Fruit fly (Drosophila melanogaster) whole organism, prepupa: Measurements from ENCODE around the gene CG3982.

Experiments
- Blimp-1 ChIP-seq: fragments of 200-800 bp; sonication (Bioruptor generic); optimal IDR thresholded peaks from 3 replicates; lab custom pipeline; 2017; ENCODE audit warnings: missing biosample characterization, missing genetic modification characterization, mild to moderate bottlenecking, moderate library complexity, missing genetic modification reagents
- CG10631 ChIP-seq: fragments of 200-800 bp; sonication (Bioruptor generic); optimal IDR thresholded peaks from 2 replicates; lab custom pipeline; 2016; ENCODE audit warnings: missing biosample characterization, missing genetic modification characterization
- CG10669 ChIP-seq: fragments of 200-800 bp; sonication (Bioruptor generic); optimal IDR thresholded peaks from 3 replicates; lab custom pipeline; 2018; ENCODE audit warnings: missing biosample characterization, mild to moderate bottlenecking, missing genetic modification characterization, moderate library complexity
- CG11294 ChIP-seq: fragments of 200-800 bp; sonication (Bioruptor generic); IDR thresholded peaks from 2 replicates; pipeline ENCODE4 v1.3.6; 2022; ENCODE audit warnings: missing biosample characterization, missing genetic modification characterization
- CG11762 ChIP-seq: fragments of 200-800 bp; sonication (Bioruptor generic); optimal IDR thresholded peaks from 3 replicates; lab custom pipeline; 2016; ENCODE audit warnings: missing biosample characterization, missing genetic modification characterization; ENCODE audit not compliant: insufficient read depth
- CG11902 ChIP-seq: fragments of 200-800 bp; sonication (Bioruptor generic); optimal IDR thresholded peaks from 3 replicates; lab custom pipeline; 2016; ENCODE audit warnings: missing biosample characterization, missing genetic modification characterization
- CG15336 ChIP-seq: fragments of 200-800 bp; sonication (Bioruptor generic); IDR thresholded peaks from 2 replicates; pipeline ENCODE4 v1.3.6; 2022; ENCODE audit warnings: missing biosample characterization, missing genetic modification characterization
- CG1621 ChIP-seq: fragments of 200-800 bp; sonication (Bioruptor generic); optimal IDR thresholded peaks from 3 replicates; lab custom pipeline; 2018; ENCODE audit warnings: missing biosample characterization, mild to moderate bottlenecking, missing genetic modification characterization
- CG32006 ChIP-seq: fragments of 200-800 bp; sonication (Bioruptor generic); optimal IDR thresholded peaks from 3 replicates; lab custom pipeline; 2017; ENCODE audit warnings: missing biosample characterization, mild to moderate bottlenecking, missing genetic modification characterization
- CG4318 ChIP-seq: fragments of 200-800 bp; sonication (Bioruptor generic); optimal IDR thresholded peaks from 3 replicates; lab custom pipeline; 2017; ENCODE audit warnings: missing biosample characterization, mild to moderate bottlenecking, missing genetic modification characterization
- CG6163 ChIP-seq: fragments of 200-800 bp; sonication (Bioruptor generic); IDR thresholded peaks from 3 replicates; pipeline ENCODE4 v1.3.6; 2022; ENCODE audit warnings: missing biosample characterization, missing genetic modification characterization
- CG6276 ChIP-seq: fragments of 200-800 bp; sonication (Bioruptor generic); optimal IDR thresholded peaks from 2 replicates; lab custom pipeline; 2017; ENCODE audit warnings: missing biosample characterization, mild to moderate bottlenecking, missing genetic modification characterization
- CG6792 ChIP-seq: fragments of 200-800 bp; sonication (Bioruptor generic); optimal IDR thresholded peaks from 3 replicates; lab custom pipeline; 2016; ENCODE audit warnings: missing biosample characterization, missing genetic modification characterization
- CG6808 ChIP-seq: fragments of 200-800 bp; sonication (Bioruptor generic); optimal IDR thresholded peaks from 3 replicates; lab custom pipeline; 2017; ENCODE audit warnings: missing biosample characterization, missing genetic modification characterization, mild to moderate bottlenecking, moderate library complexity, missing genetic modification reagents
- CG6854 ChIP-seq: fragments of 200-800 bp; sonication (Bioruptor generic); optimal IDR thresholded peaks from 2 replicates; lab custom pipeline; 2017; ENCODE audit warnings: missing biosample characterization, mild to moderate bottlenecking, missing genetic modification characterization
- CG7368 ChIP-seq: fragments of 200-800 bp; sonication (Bioruptor generic); optimal IDR thresholded peaks from 3 replicates; lab custom pipeline; 2016; ENCODE audit warnings: missing biosample characterization, missing genetic modification characterization
- CG8319 ChIP-seq: fragments of 200-800 bp; sonication (Bioruptor generic); optimal IDR thresholded peaks from 3 replicates; lab custom pipeline; 2016; ENCODE audit warnings: missing biosample characterization, missing genetic modification characterization
- CG9139 ChIP-seq: fragments of 200-800 bp; sonication (Bioruptor generic); optimal IDR thresholded peaks from 3 replicates; lab custom pipeline; 2017; ENCODE audit warnings: missing biosample characterization, mild to moderate bottlenecking, missing genetic modification characterization
- Eip75B ChIP-seq: fragments of 200-800 bp; sonication (Bioruptor generic); optimal IDR thresholded peaks from 3 replicates; lab custom pipeline; 2016; ENCODE audit warnings: missing biosample characterization, missing genetic modification characterization
- Eip93F ChIP-seq: fragments of 200-800 bp; sonication (Bioruptor generic); optimal IDR thresholded peaks from 2 replicates; lab custom pipeline; 2016; ENCODE audit warnings: missing biosample characterization, mild to moderate bottlenecking, missing genetic modification characterization
- Ets21C ChIP-seq: fragments of 200-800 bp; sonication (Bioruptor generic); optimal IDR thresholded peaks from 3 replicates; lab custom pipeline; 2016; ENCODE audit warnings: missing biosample characterization, missing genetic modification characterization
- Ets96B ChIP-seq: fragments of 200-800 bp; optimal IDR thresholded peaks from 2 replicates; lab custom pipeline; 2019; ENCODE audit warnings: missing biosample characterization, mild to moderate bottlenecking, missing genetic modification characterization, moderate library complexity
- Gug ChIP-seq: fragments of 200-800 bp; sonication (Bioruptor generic); IDR thresholded peaks from 2 replicates; pipeline ENCODE4 v1.3.6; 2022; ENCODE audit warnings: missing biosample characterization, missing genetic modification characterization
- Hr38 ChIP-seq: sonication (Bioruptor generic); optimal IDR thresholded peaks from 2 replicates; lab custom pipeline; 2016; ENCODE audit warnings: missing biosample characterization, missing genetic modification characterization
- Hr39 ChIP-seq: fragments of 200-800 bp; sonication (Bioruptor generic); optimal IDR thresholded peaks from 2 replicates; lab custom pipeline; 2016; ENCODE audit warnings: missing biosample characterization, missing genetic modification characterization
- Hr4 ChIP-seq: fragments of 200-800 bp; sonication (Bioruptor generic); optimal IDR thresholded peaks from 3 replicates; lab custom pipeline; 2016; ENCODE audit warnings: missing biosample characterization, missing genetic modification characterization
- Met ChIP-seq: fragments of 200-800 bp; sonication (Bioruptor generic); optimal IDR thresholded peaks from 3 replicates; lab custom pipeline; 2016; ENCODE audit warnings: missing biosample characterization, missing genetic modification characterization
- OdsH ChIP-seq: fragments of 200-800 bp; sonication (Bioruptor generic); optimal IDR thresholded peaks from 3 replicates; lab custom pipeline; 2016; ENCODE audit warnings: missing biosample characterization, missing genetic modification characterization
- Smox ChIP-seq: fragments of 200-800 bp; sonication (Bioruptor generic); optimal IDR thresholded peaks from 3 replicates; lab custom pipeline; 2016; ENCODE audit warnings: missing biosample characterization, missing genetic modification characterization
- Sox102F ChIP-seq: fragments of 200-800 bp; sonication (Bioruptor generic); optimal IDR thresholded peaks from 2 replicates; lab custom pipeline; 2016; ENCODE audit warnings: missing biosample characterization, mild to moderate bottlenecking, missing genetic modification characterization
- Sox14 ChIP-seq: fragments of 200-800 bp; sonication (Bioruptor generic); optimal IDR thresholded peaks from 3 replicates; lab custom pipeline; 2016; ENCODE audit warnings: missing biosample characterization, missing genetic modification characterization
- achi ChIP-seq: fragments of 200-800 bp; sonication (Bioruptor generic); optimal IDR thresholded peaks from 3 replicates; lab custom pipeline; 2016; ENCODE audit warnings: missing biosample characterization, missing genetic modification characterization
- cyc ChIP-seq: fragments of 200-800 bp; sonication (Bioruptor generic); optimal IDR thresholded peaks from 3 replicates; lab custom pipeline; 2016; ENCODE audit warnings: missing biosample characterization, missing genetic modification characterization
- dac ChIP-seq: fragments of 200-800 bp; sonication (Bioruptor generic); optimal IDR thresholded peaks from 2 replicates; lab custom pipeline; 2017; ENCODE audit warnings: missing biosample characterization, mild to moderate bottlenecking, missing genetic modification characterization
- dsx ChIP-seq: fragments of 200-800 bp; optimal IDR thresholded peaks from 3 replicates; lab custom pipeline; 2019; ENCODE audit warnings: missing biosample characterization, mild to moderate bottlenecking, missing genetic modification characterization, moderate library complexity; ENCODE audit not compliant: poor library complexity, severe bottlenecking
- eg ChIP-seq: fragments of 200-800 bp; sonication (Bioruptor generic); IDR thresholded peaks from 3 replicates; pipeline ENCODE4 v1.3.6; 2022; ENCODE audit warnings: missing biosample characterization, missing genetic modification characterization
- esn ChIP-seq: fragments of 200-800 bp; sonication (Bioruptor generic); optimal IDR thresholded peaks from 2 replicates; lab custom pipeline; 2016; ENCODE audit warnings: missing biosample characterization, mild to moderate bottlenecking, missing genetic modification characterization, moderate library complexity
- fd59A ChIP-seq: fragments of 200-800 bp; sonication (Bioruptor generic); optimal IDR thresholded peaks from 2 replicates; lab custom pipeline; 2017; ENCODE audit warnings: missing biosample characterization, mild to moderate bottlenecking, missing genetic modification characterization, missing genetic modification reagents
- fd85E ChIP-seq: fragments of 200-800 bp; sonication (Bioruptor generic); optimal IDR thresholded peaks from 3 replicates; lab custom pipeline; 2016; ENCODE audit warnings: missing biosample characterization, missing genetic modification characterization
- fkh ChIP-seq: fragments of 200-800 bp; sonication (Bioruptor generic); optimal IDR thresholded peaks from 3 replicates; lab custom pipeline; 2017; ENCODE audit warnings: missing biosample characterization, mild to moderate bottlenecking, missing genetic modification characterization, moderate library complexity
- lz ChIP-seq: fragments of 200-800 bp; sonication (Bioruptor generic); optimal IDR thresholded peaks from 3 replicates; lab custom pipeline; 2016; ENCODE audit warnings: missing biosample characterization, missing genetic modification characterization
- pdm3 ChIP-seq: fragments of 200-800 bp; sonication (Bioruptor generic); optimal IDR thresholded peaks from 3 replicates; lab custom pipeline; 2016; ENCODE audit warnings: missing biosample characterization, missing genetic modification characterization
- salr ChIP-seq, 2 experiments: fragments of 200-800 bp; sonication (Bioruptor generic); optimal IDR thresholded peaks; 3 replicates each; lab custom pipeline; 2016 to 2018; ENCODE audit warnings: missing biosample characterization in 2 of 2, missing genetic modification characterization in 2 of 2, mild to moderate bottlenecking in 1 of 2
- spab ChIP-seq: fragments of 200-800 bp; sonication (Bioruptor generic); optimal IDR thresholded peaks from 2 replicates; lab custom pipeline; 2017; ENCODE audit warnings: missing biosample characterization, mild to moderate bottlenecking, missing genetic modification characterization, missing genetic modification reagents
- ss ChIP-seq, 2 experiments: fragments of 200-800 bp; sonication (Bioruptor generic); optimal IDR thresholded peaks; 2 replicates in 1 of 2; 3 replicates in 1 of 2; lab custom pipeline; 2017 to 2018; ENCODE audit warnings: mild to moderate bottlenecking in 2 of 2, missing biosample characterization in 2 of 2, missing genetic modification characterization in 2 of 2, moderate library complexity in 1 of 2

CG3982 gene

DNA sequence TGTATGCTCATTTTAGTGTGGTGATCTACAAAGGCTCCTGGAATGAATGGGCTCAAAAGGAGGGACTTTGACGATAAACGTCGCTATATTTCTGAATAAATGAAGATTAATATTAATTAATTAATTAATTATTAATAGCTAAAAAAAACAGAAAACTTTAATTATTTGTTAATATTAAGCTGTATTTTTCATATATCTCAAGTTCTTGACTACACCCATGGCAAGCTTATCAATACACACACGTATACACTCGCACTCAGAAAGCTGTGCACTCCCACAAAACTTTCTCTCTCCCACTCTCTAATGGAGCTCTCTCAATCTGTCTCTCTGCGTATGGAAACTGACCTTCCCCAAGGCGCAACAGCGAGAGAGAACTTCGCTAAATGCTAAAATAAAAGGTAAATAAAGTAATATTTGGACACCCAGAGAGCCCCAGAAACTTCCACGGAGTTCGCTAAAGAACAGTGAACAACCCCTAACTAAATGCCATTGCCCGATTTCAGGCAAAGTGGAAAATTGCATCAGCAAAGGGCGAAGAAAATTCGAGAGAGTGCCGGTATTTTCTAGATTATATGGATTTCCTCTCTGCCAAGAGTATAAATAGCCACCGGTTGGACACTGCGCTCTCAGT, 43.7 kb downstream of the CG3982 start (continued):
- TF ChIP-seq ss (GFP tag; optimal IDR thresholded peaks at IDR 0.05; lab: Kevin White, UChicago) (no peak), CG10631 (GFP tag; lab: Kevin White, UChicago) (peak; percentile 83), Sox102F (GFP tag; lab: Kevin White, UChicago) (peak; percentile 65), Met (GFP tag; lab: Kevin White, UChicago) (peak; percentile 81), achi (peak; percentile 83), CG9139 (GFP tag; lab: Kevin White, UChicago) (peak; percentile 53), CG32006 (GFP tag; lab: Kevin White, UChicago) (peak; percentile 89), dsx (GFP tag; lab: Kevin White, UChicago) (no peak), Smox (GFP tag; lab: Kevin White, UChicago) (peak; percentile 84), esn (GFP tag; lab: Kevin White, UChicago) (peak; percentile 83), lz (GFP tag; lab: Kevin White, UChicago) (peak; percentile 69), CG6808 (GFP tag; lab: Kevin White, UChicago) (peak; percentile 72), dac (GFP tag; lab: Kevin White, UChicago) (peak; percentile 49), pdm3 (peak; percentile 72), CG6854 (GFP tag; lab: Kevin White, UChicago) (peak; percentile 18), CG6792 (GFP tag; lab: Kevin White, UChicago) (peak; percentile 71), CG11762 (peak; percentile 68), CG6276 (GFP tag; lab: Kevin White, UChicago) (peak; percentile 83), spab (peak; percentile 46), Gug (GFP tag; lab: Robert Waterston, UW) (peak; percentile 78), Hr39 (GFP tag; lab: Kevin White, UChicago) (peak; percentile 36), CG1621 (tag; lab: Kevin White, UChicago) (peak; percentile 31), fd85E (GFP tag; lab: Kevin White, UChicago) (peak; percentile 0), Sox14 (peak; percentile 69), Eip75B (GFP tag; lab: Kevin White, UChicago) (peak; percentile 73), eg (GFP tag; lab: Robert Waterston, UW) (peak; percentile 86), Blimp-1 (GFP tag; lab: Kevin White, UChicago) (peak; percentile 27), CG8319 (GFP tag; lab: Kevin White, UChicago) (peak; percentile 46), CG7368 (GFP tag; lab: Kevin White, UChicago) (peak; percentile 65), Eip93F (GFP tag; lab: Kevin White, UChicago) (peak; percentile 25), fd59A (GFP tag; lab: Kevin White, UChicago) (peak; percentile 50)

DNA sequence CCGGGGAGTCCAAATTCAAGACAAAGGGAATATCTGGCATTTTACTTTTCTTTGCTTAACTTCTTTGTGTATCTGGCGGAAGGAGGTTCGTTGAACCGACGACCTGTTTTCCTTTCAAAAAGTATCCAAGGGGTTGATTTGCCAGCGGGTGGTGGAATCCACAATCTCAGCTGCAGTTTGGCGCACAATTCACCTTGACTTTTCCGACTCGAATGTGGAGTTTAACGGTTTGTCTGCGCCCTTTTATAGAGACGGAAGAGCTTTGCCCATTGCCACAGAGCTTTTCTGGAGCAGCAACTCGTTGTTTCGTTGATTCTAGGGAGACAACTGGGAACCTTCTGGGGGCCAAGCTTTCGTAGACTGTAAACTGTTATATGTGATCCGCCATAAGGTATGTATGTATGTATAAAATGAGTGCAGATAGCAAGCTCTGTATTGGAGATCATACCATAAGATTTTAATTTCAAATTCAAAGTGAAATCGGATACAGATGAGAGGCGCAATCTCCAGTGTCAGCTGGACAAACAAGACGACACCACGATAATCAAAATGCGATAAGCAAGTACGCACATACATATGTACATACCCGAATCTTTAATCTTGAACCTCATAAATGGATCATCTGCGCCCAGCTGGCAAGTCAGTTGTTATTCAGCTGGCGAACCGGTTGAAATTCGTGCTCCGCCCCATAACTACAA, 44.8 kb downstream of the CG3982 start, which contains the start of the genes Hsp67Bc, CG4456 and Hsp22:
TSS of gene Hsp67Bc (minus strand) at position 220 of the 698 bp plus-strand sequence.
TSS of gene CG4456 (plus strand) at position 445 of the 698 bp plus-strand sequence.
TSS of gene Hsp22 (plus strand) at position 654 of the 698 bp plus-strand sequence.
- no peak for TF ChIP-seq CG6276 (GFP tag; lab: Kevin White, UChicago)
- TF ChIP-seq salr (GFP tag; optimal IDR thresholded peaks at IDR 0.05; lab: Kevin White, UChicago) = no peak
- TF ChIP-seq CG4318 (GFP tag; lab: Kevin White, UChicago) = no peak
- TF ChIP-seq OdsH (GFP tag; lab: Kevin White, UChicago) = no peak
- no peak for TF ChIP-seq CG8319 (GFP tag; lab: Kevin White, UChicago)
- TF ChIP-seq CG11294 = no peak
- TF ChIP-seq fd59A (GFP tag; lab: Kevin White, UChicago) = no peak
- TF ChIP-seq Sox14 = peak; percentile 36
- no peak for TF ChIP-seq CG11902 (GFP tag; lab: Kevin White, UChicago)
- no peak for TF ChIP-seq CG10669 (GFP tag; lab: Kevin White, UChicago)
- no peak for TF ChIP-seq CG6792 (GFP tag; lab: Kevin White, UChicago)
- no peak for TF ChIP-seq Hr38 (GFP tag; lab: Kevin White, UChicago)
- no peak for TF ChIP-seq cyc (GFP tag; lab: Kevin White, UChicago)
- TF ChIP-seq lz (GFP tag; lab: Kevin White, UChicago) = no peak
- peak; percentile 23 for TF ChIP-seq dsx (GFP tag; lab: Kevin White, UChicago)
- no peak for TF ChIP-seq Ets21C (GFP tag; lab: Kevin White, UChicago)
- TF ChIP-seq Eip75B (GFP tag; lab: Kevin White, UChicago) = peak; percentile 13
- TF ChIP-seq CG10631 (GFP tag; lab: Kevin White, UChicago) = no peak
- no peak; the same call in 2 of the 3 replicates for TF ChIP-seq CG6163 (GFP tag; lab: Robert Waterston, UW)
- no peak for TF ChIP-seq CG1621 (tag; lab: Kevin White, UChicago)
- no peak for TF ChIP-seq Ets96B (tag; lab: Kevin White, UChicago)
- TF ChIP-seq Sox102F (GFP tag; lab: Kevin White, UChicago) = no peak
- TF ChIP-seq dac (GFP tag; lab: Kevin White, UChicago) = no peak
- no peak for TF ChIP-seq Gug (GFP tag; lab: Robert Waterston, UW)
- TF ChIP-seq Smox (GFP tag; lab: Kevin White, UChicago) = no peak
- peak; percentile 60 for TF ChIP-seq fkh (GFP tag; lab: Kevin White, UChicago)
- no peak for TF ChIP-seq CG15336 (GFP tag; lab: Robert Waterston, UW)
- no peak for TF ChIP-seq CG32006 (GFP tag; lab: Kevin White, UChicago)
- TF ChIP-seq Hr4 (GFP tag; lab: Kevin White, UChicago) = no peak
